Fruit fly (Drosophila melanogaster): ENCODE measurements around the gene CG9399.

Gene CG9399

DNA sequence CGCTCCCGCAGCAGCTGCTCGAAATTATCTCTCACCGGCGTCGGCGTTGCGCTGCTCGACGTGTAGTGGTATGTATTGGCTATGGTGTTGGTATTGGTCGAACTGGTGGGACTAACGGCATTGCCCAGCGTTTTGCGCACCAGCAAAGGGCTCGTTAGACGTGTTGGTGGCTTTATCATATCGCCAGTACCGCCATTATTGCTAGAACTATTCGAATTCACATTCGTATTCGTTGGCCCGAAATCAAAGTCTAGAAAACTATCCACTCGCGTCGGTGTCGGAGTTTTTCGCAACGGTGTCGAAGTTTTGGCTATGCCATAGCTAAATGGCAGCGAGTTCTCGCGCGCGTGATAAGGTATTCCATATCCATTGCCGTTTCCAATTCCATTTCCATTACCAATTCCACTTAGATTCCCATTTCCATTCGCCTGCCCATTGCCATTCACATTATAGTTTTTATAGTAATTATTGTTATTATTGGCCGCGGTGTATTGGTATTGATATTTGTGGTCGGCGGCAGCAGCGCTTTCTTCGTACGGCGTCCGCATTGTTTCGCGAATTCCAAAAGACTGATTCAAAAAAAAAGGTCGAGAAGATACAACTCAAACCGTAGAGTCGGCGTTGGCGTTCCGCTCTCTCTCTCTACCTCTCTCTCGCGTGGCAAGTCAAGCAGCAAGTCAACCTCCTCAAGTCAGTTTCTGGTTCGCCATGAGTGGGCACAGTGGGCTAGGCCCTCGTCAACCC, 41.4 kb downstream of the CG9399 start, which contains the start of gene by (continued):
- no peak for TF ChIP-seq Scr (GFP tag; IDR thresholded peaks at IDR 0.05; ENCODE audit: partially characterized antibody)
- TF ChIP-seq CG3407 (GFP tag; optimal IDR thresholded peaks at IDR 0.05): no peak
- TF ChIP-seq CG7928 (GFP tag; optimal IDR thresholded peaks at IDR 0.05): no peak
- TF ChIP-seq Nf-YC (tag; optimal IDR thresholded peaks at IDR 0.05): no peak
- TF ChIP-seq kay (GFP tag; optimal IDR thresholded peaks at IDR 0.05): no peak
- no peak for TF ChIP-seq ara (GFP tag; IDR thresholded peaks at IDR 0.05)
- 0 out of 2 replicates have a peak, but pooled peaks have one; percentile 17 for TF ChIP-seq unc-4 (GFP tag; IDR thresholded peaks at IDR 0.05; ENCODE audit: partially characterized antibody)
- TF ChIP-seq grau (tag; optimal IDR thresholded peaks at IDR 0.05): no peak
- no peak for TF ChIP-seq br (optimal IDR thresholded peaks at IDR 0.05)
- TF ChIP-seq E2f1 (GFP tag; IDR thresholded peaks at IDR 0.05): no peak
- TF ChIP-seq nom (GFP tag; optimal IDR thresholded peaks at IDR 0.05): no peak
- peak; percentile 34; the same call in 1 of the 2 replicates for TF ChIP-seq CG13287 (GFP tag; IDR thresholded peaks at IDR 0.05; ENCODE audit: partially characterized antibody)
- TF ChIP-seq pfk (GFP tag; optimal IDR thresholded peaks at IDR 0.05): peak; percentile 19
- no peak for TF ChIP-seq CG15011 (GFP tag; optimal IDR thresholded peaks at IDR 0.05)
- TF ChIP-seq CG31388 (GFP tag; optimal IDR thresholded peaks at IDR 0.05): no peak
- TF ChIP-seq Side (GFP tag; optimal IDR thresholded peaks at IDR 0.05): no peak
- TF ChIP-seq CG15073 (GFP tag; optimal IDR thresholded peaks at IDR 0.05): no peak
- TF ChIP-seq Bgb (GFP tag; IDR thresholded peaks at IDR 0.05; ENCODE audit: partially characterized antibody): peak; percentile 25; the same call in 1 of the 2 replicates
- no peak for TF ChIP-seq ro (GFP tag; IDR thresholded peaks at IDR 0.05)
- no peak for TF ChIP-seq trem (tag; optimal IDR thresholded peaks at IDR 0.05)
- no peak for TF ChIP-seq unpg (GFP tag; optimal IDR thresholded peaks at IDR 0.05)
- TF ChIP-seq Spps (tag; optimal IDR thresholded peaks at IDR 0.05): no peak
- no peak for TF ChIP-seq esg (GFP tag; conservative IDR thresholded peaks at IDR 0.05)
- TF ChIP-seq CG1602 (GFP tag; optimal IDR thresholded peaks at IDR 0.05): no peak
- no peak for TF ChIP-seq Antp (GFP tag; optimal IDR thresholded peaks at IDR 0.05)
- no peak for TF ChIP-seq ci (GFP tag; IDR thresholded peaks at IDR 0.05)
- no peak for TF ChIP-seq ken (GFP tag; IDR thresholded peaks at IDR 0.05)
- no peak for TF ChIP-seq insv (GFP tag; optimal IDR thresholded peaks at IDR 0.05)
- TF ChIP-seq Sox100B (GFP tag; optimal IDR thresholded peaks at IDR 0.05): no peak
- TF ChIP-seq Elba2 (GFP tag; optimal IDR thresholded peaks at IDR 0.05): no peak
- no peak for TF ChIP-seq jing (GFP tag; optimal IDR thresholded peaks at IDR 0.05)
- no peak for TF ChIP-seq pho (GFP tag; optimal IDR thresholded peaks at IDR 0.05)
- TF ChIP-seq abd-A (tag; optimal IDR thresholded peaks at IDR 0.05): peak; percentile 41
- no peak for TF ChIP-seq B-H1 (GFP tag; IDR thresholded peaks at IDR 0.05)
- TF ChIP-seq tx (GFP tag; optimal IDR thresholded peaks at IDR 0.05): no peak
- TF ChIP-seq CG9797 (GFP tag; optimal IDR thresholded peaks at IDR 0.05): no peak
- TF ChIP-seq luna (GFP tag; optimal IDR thresholded peaks at IDR 0.05): no peak
- peak; percentile 83 for TF ChIP-seq sd (tag; optimal IDR thresholded peaks at IDR 0.05)
- TF ChIP-seq CG5180 (GFP tag; optimal IDR thresholded peaks at IDR 0.05): no peak
- no peak for TF ChIP-seq CG3847 (GFP tag; IDR thresholded peaks at IDR 0.05)
- TF ChIP-seq CG42726 (GFP tag; IDR thresholded peaks at IDR 0.05; ENCODE audit: partially characterized antibody): 0 out of 2 replicates have a peak, but pooled peaks have one; percentile 26
- no peak for TF ChIP-seq CG3281 (GFP tag; optimal IDR thresholded peaks at IDR 0.05)
- no peak; the same call in 1 of the 2 replicates for TF ChIP-seq amos (GFP tag; IDR thresholded peaks at IDR 0.05; ENCODE audit: partially characterized antibody)
- no peak for TF ChIP-seq Lim3 (GFP tag; IDR thresholded peaks at IDR 0.05)
- TF ChIP-seq bbx (GFP tag; IDR thresholded peaks at IDR 0.05; ENCODE audit: partially characterized antibody): peak; percentile 38; the same call in 1 of the 2 replicates
- TF ChIP-seq CG14667 (GFP tag; IDR thresholded peaks at IDR 0.05): no peak
- TF ChIP-seq CG10543 (GFP tag; optimal IDR thresholded peaks at IDR 0.05): peak; percentile 43
- no peak for TF ChIP-seq ash1 (GFP tag; optimal IDR thresholded peaks at IDR 0.05)
- TF ChIP-seq gem (tag; optimal IDR thresholded peaks at IDR 0.05): no peak

Measured in whole organism, embryonic.